Worm (Caenorhabditis elegans) whole organism, L4/young adult: ENCODE results near the gene stg-1.

ENCODE experiments used
- W03F9.2 ChIP-seq: fragments of 150-350 bp; optimal IDR thresholded peaks from 2 replicates; lab custom pipeline; 2014; ENCODE audit warnings: missing biosample characterization, missing genetic modification characterization
- dao-5 ChIP-seq: sonication (generic microtip); optimal IDR thresholded peaks from 2 replicates; lab custom pipeline; 2016; ENCODE audit warnings: missing genotype, missing genetic modification characterization, moderate library complexity, missing compliant biosample characterization
- him-1 ChIP-seq: sonication (generic microtip); optimal IDR thresholded peaks from 2 replicates; lab custom pipeline; 2016; ENCODE audit warnings: missing genotype, missing genetic modification reagents, missing genetic modification characterization, missing compliant biosample characterization

ce11 chrII:10056545-10057038 lies 3.9 kb downstream of the stg-1 start, which contains the start of gene C18D1.2:
- no peak for TF ChIP-seq him-1 (tag; lab: Kevin White, UChicago)
- TF ChIP-seq dao-5 (tag; lab: Kevin White, UChicago), result no peak
- TF ChIP-seq W03F9.2 (tag; lab: Kevin White, UChicago), result no peak
